Fruit fly (Drosophila melanogaster) whole organism, embryonic: ENCODE data around the gene CG12253.

ENCODE experiments used
- BEAF-32 ChIP-seq: fragments of 200-800 bp; sonication (Bioruptor generic); optimal IDR thresholded peaks from 3 replicates; lab custom pipeline; 2017; ENCODE audit warnings: missing biosample characterization, missing genetic modification characterization, mild to moderate bottlenecking, moderate library complexity, missing genetic modification reagents
- CG12659 ChIP-seq: fragments of 200-800 bp; sonication (Bioruptor generic); optimal IDR thresholded peaks from 3 replicates; lab custom pipeline; 2017; ENCODE audit warnings: mild to moderate bottlenecking, missing biosample characterization, missing genetic modification reagents, missing genetic modification characterization
- CG15269 ChIP-seq: fragments of 200-800 bp; sonication (Bioruptor generic); optimal IDR thresholded peaks from 2 replicates; lab custom pipeline; 2018; ENCODE audit warnings: missing biosample characterization, mild to moderate bottlenecking, missing genetic modification characterization, moderate library complexity
- CG15601 ChIP-seq: fragments of 200-800 bp; sonication (Bioruptor generic); optimal IDR thresholded peaks from 3 replicates; lab custom pipeline; 2019; ENCODE audit warnings: missing biosample characterization, mild to moderate bottlenecking, missing genetic modification characterization, moderate library complexity
- CG17912 ChIP-seq: fragments of 200-800 bp; sonication (Bioruptor generic); optimal IDR thresholded peaks from 2 replicates; lab custom pipeline; 2018; ENCODE audit warnings: missing biosample characterization, mild to moderate bottlenecking, missing genetic modification characterization
- CG1832 ChIP-seq: fragments of 200-800 bp; sonication (Bioruptor generic); optimal IDR thresholded peaks from 2 replicates; lab custom pipeline; 2017; ENCODE audit warnings: missing biosample characterization, mild to moderate bottlenecking, missing genetic modification characterization, inconsistent platforms
- CG3726 ChIP-seq: fragments of 200-800 bp; sonication (Bioruptor generic); IDR thresholded peaks from 3 replicates; pipeline ENCODE4, ENCODE4 v1.3.6; 2022; ENCODE audit warnings: missing biosample characterization, missing genetic modification characterization
- CG43689 ChIP-seq: fragments of 200-800 bp; sonication (Bioruptor generic); IDR thresholded peaks from 2 replicates; pipeline ENCODE4 v1.3.6; 2022; ENCODE audit warnings: missing biosample characterization, missing genetic modification characterization
- CG5180 ChIP-seq: fragments of 200-800 bp; sonication (Bioruptor generic); optimal IDR thresholded peaks from 3 replicates; lab custom pipeline; 2017; ENCODE audit warnings: missing biosample characterization, missing genetic modification characterization, mild to moderate bottlenecking, moderate library complexity, missing genetic modification reagents
- CG5953 ChIP-seq: fragments of 200-800 bp; sonication (Bioruptor generic); IDR thresholded peaks from 2 replicates; pipeline ENCODE4 v1.3.6; 2022; ENCODE audit warnings: missing biosample characterization, missing genetic modification characterization
- CG6175 ChIP-seq: fragments of 200-800 bp; sonication (Bioruptor generic); IDR thresholded peaks from 3 replicates; pipeline ENCODE4 v1.3.6; 2022; ENCODE audit warnings: missing biosample characterization, missing genetic modification characterization
- CG6689 ChIP-seq: fragments of 200-800 bp; sonication (Bioruptor generic); IDR thresholded peaks from 2 replicates; pipeline ENCODE4 v1.3.6; 2022; ENCODE audit warnings: missing biosample characterization, missing genetic modification characterization
- CG6765 ChIP-seq: fragments of 200-800 bp; sonication (Bioruptor generic); optimal IDR thresholded peaks from 3 replicates; lab custom pipeline; 2017; ENCODE audit warnings: missing biosample characterization, mild to moderate bottlenecking, missing genetic modification characterization
- CG7357 ChIP-seq: fragments of 200-800 bp; sonication (Bioruptor generic); IDR thresholded peaks from 3 replicates; pipeline ENCODE4 v1.3.6; 2022; ENCODE audit warnings: missing biosample characterization, missing genetic modification characterization
- CG7372 ChIP-seq: fragments of 200-800 bp; sonication (Bioruptor generic); IDR thresholded peaks from 2 replicates; pipeline ENCODE4 v1.3.6; 2022; ENCODE audit warnings: missing biosample characterization, missing genetic modification characterization
- CG8388 ChIP-seq: fragments of 200-800 bp; sonication (Bioruptor generic); optimal IDR thresholded peaks from 2 replicates; lab custom pipeline; 2019; ENCODE audit warnings: missing biosample characterization, mild to moderate bottlenecking, missing genetic modification characterization, moderate library complexity
- CG8944 ChIP-seq: fragments of 200-800 bp; sonication (Bioruptor generic); optimal IDR thresholded peaks from 3 replicates; lab custom pipeline; 2016; ENCODE audit warnings: missing biosample characterization, missing genetic modification characterization
- CG9817 ChIP-seq: fragments of 200-800 bp; sonication (Bioruptor generic); optimal IDR thresholded peaks from 2 replicates; lab custom pipeline; 2018; ENCODE audit warnings: missing biosample characterization, mild to moderate bottlenecking, missing genetic modification characterization, moderate library complexity
- D ChIP-seq, 2 experiments: fragments of 200-800 bp in 1 of 2; fragments of >200 bp in 1 of 2; sonication (Bioruptor generic) in 1 of 2; optimal IDR thresholded peaks; 2 replicates in 1 of 2; 3 replicates in 1 of 2; lab custom pipeline; 2017; ENCODE audit warnings: mild to moderate bottlenecking in 1 of 2, missing biosample characterization in 1 of 2, missing genetic modification characterization in 1 of 2, missing genetic modification reagents in 1 of 2
- Dek ChIP-seq: fragments of 200-800 bp; sonication (Bioruptor generic); optimal IDR thresholded peaks from 3 replicates; lab custom pipeline; 2019; ENCODE audit warnings: missing biosample characterization, mild to moderate bottlenecking, missing genetic modification characterization, moderate library complexity
- Doc3 ChIP-seq: fragments of 200-800 bp; sonication (Bioruptor generic); IDR thresholded peaks from 3 replicates; pipeline ENCODE4 v1.3.6; 2022; ENCODE audit warnings: missing biosample characterization, missing genetic modification characterization; ENCODE audit not compliant: partially characterized antibody
- Elba2 ChIP-seq: fragments of 200-800 bp; sonication (Bioruptor generic); optimal IDR thresholded peaks from 3 replicates; lab custom pipeline; 2016; ENCODE audit warnings: missing biosample characterization, missing genetic modification characterization
- Fer1 ChIP-seq: fragments of 200-800 bp; sonication (Bioruptor generic); optimal IDR thresholded peaks from 2 replicates; lab custom pipeline; 2017; ENCODE audit warnings: missing biosample characterization, mild to moderate bottlenecking, missing genetic modification characterization
- HLH4C ChIP-seq: fragments of 200-800 bp; sonication (Bioruptor generic); IDR thresholded peaks from 3 replicates; pipeline ENCODE4 v1.3.6; 2022; ENCODE audit warnings: missing biosample characterization, missing genetic modification characterization; ENCODE audit not compliant: partially characterized antibody
- Lpt ChIP-seq: fragments of >200 bp; optimal IDR thresholded peaks from 2 replicates; lab custom pipeline; 2018; ENCODE audit warnings: missing biosample characterization, missing genetic modification characterization
- NFAT ChIP-seq: fragments of 200-800 bp; sonication (Bioruptor generic); IDR thresholded peaks from 2 replicates; pipeline ENCODE4 v1.3.6; 2022; ENCODE audit warnings: missing biosample characterization, missing genetic modification characterization
- Oaz ChIP-seq: fragments of 200-800 bp; sonication (Bioruptor generic); IDR thresholded peaks from 2 replicates; pipeline ENCODE4 v1.3.6; 2022; ENCODE audit warnings: missing biosample characterization, missing genetic modification characterization
- Taf1 ChIP-seq: fragments of 200-800 bp; sonication (Bioruptor generic); IDR thresholded peaks from 2 replicates; pipeline ENCODE4 v1.3.6; 2022; ENCODE audit warnings: missing biosample characterization, missing genetic modification characterization
- cas ChIP-seq: fragments of 200-800 bp; sonication (Bioruptor generic); IDR thresholded peaks from 2 replicates; pipeline ENCODE4 v1.3.6; 2022; ENCODE audit warnings: missing biosample characterization, missing genetic modification characterization
- ci ChIP-seq: fragments of 200-800 bp; sonication (Bioruptor generic); IDR thresholded peaks from 3 replicates; pipeline ENCODE4 v1.3.6; 2022; ENCODE audit warnings: missing biosample characterization, missing genetic modification characterization
- crc ChIP-seq: fragments of 200-800 bp; sonication (Bioruptor generic); optimal IDR thresholded peaks from 2 replicates; lab custom pipeline; 2016; ENCODE audit warnings: missing biosample characterization, missing genetic modification characterization
- fd96Cb ChIP-seq: fragments of 200-800 bp; sonication (Bioruptor generic); optimal IDR thresholded peaks from 2 replicates; lab custom pipeline; 2018; ENCODE audit warnings: missing biosample characterization, mild to moderate bottlenecking, missing genetic modification characterization, moderate library complexity
- fu2 ChIP-seq: fragments of 200-800 bp; sonication (Bioruptor generic); optimal IDR thresholded peaks from 2 replicates; lab custom pipeline; 2016; ENCODE audit warnings: missing biosample characterization, missing genetic modification characterization
- grau ChIP-seq: fragments of 200-800 bp; optimal IDR thresholded peaks from 3 replicates; lab custom pipeline; 2019; ENCODE audit warnings: missing biosample characterization, mild to moderate bottlenecking, missing genetic modification characterization, moderate library complexity
- gsb ChIP-seq: fragments of 200-800 bp; sonication (Bioruptor generic); IDR thresholded peaks from 2 replicates; pipeline ENCODE4 v1.3.6; 2022; ENCODE audit warnings: missing biosample characterization, missing genetic modification characterization
- ind ChIP-seq: fragments of 200-800 bp; sonication (Bioruptor generic); optimal IDR thresholded peaks from 3 replicates; lab custom pipeline; 2016; ENCODE audit warnings: missing biosample characterization, missing genetic modification characterization
- nmo ChIP-seq: fragments of 200-800 bp; sonication (Bioruptor generic); optimal IDR thresholded peaks from 2 replicates; lab custom pipeline; 2018; ENCODE audit warnings: missing biosample characterization, mild to moderate bottlenecking, missing genetic modification characterization, moderate library complexity
- odd ChIP-seq: fragments of 200-800 bp; sonication (Bioruptor generic); optimal IDR thresholded peaks from 2 replicates; lab custom pipeline; 2017; ENCODE audit warnings: missing biosample characterization, mild to moderate bottlenecking, missing genetic modification characterization
- ranshi ChIP-seq: fragments of 200-800 bp; sonication (Bioruptor generic); IDR thresholded peaks from 2 replicates; pipeline ENCODE4 v1.3.6; 2022; ENCODE audit warnings: missing biosample characterization, missing genetic modification characterization
- repo ChIP-seq: fragments of 200-800 bp; sonication (Bioruptor generic); optimal IDR thresholded peaks from 2 replicates; lab custom pipeline; 2016; ENCODE audit warnings: missing biosample characterization, missing genetic modification characterization
- sc ChIP-seq, 3 experiments: fragments of >200 bp in 2 of 3; fragments of 200-800 bp in 1 of 3; sonication (Bioruptor generic) in 1 of 3; optimal IDR thresholded peaks; 2 replicates in 2 of 3; 3 replicates in 1 of 3; lab custom pipeline; 2017; ENCODE audit warnings: mild to moderate bottlenecking in 1 of 3, missing biosample characterization in 1 of 3, missing genetic modification characterization in 1 of 3, missing genetic modification reagents in 1 of 3
- scrt ChIP-seq: fragments of 200-800 bp; sonication (Bioruptor generic); optimal IDR thresholded peaks from 2 replicates; lab custom pipeline; 2018; ENCODE audit warnings: missing biosample characterization, mild to moderate bottlenecking, missing genetic modification characterization, moderate library complexity
- slp2 ChIP-seq: fragments of 200-800 bp; sonication (Bioruptor generic); optimal IDR thresholded peaks from 2 replicates; lab custom pipeline; 2016; ENCODE audit warnings: missing biosample characterization, missing genetic modification characterization
- tup ChIP-seq: fragments of 200-800 bp; sonication (Bioruptor generic); optimal IDR thresholded peaks from 2 replicates; lab custom pipeline; 2016; ENCODE audit warnings: missing biosample characterization, mild to moderate bottlenecking, missing genetic modification characterization, moderate library complexity
- z ChIP-seq: fragments of 200-800 bp; sonication (Bioruptor generic); IDR thresholded peaks from 3 replicates; pipeline ENCODE4 v1.3.6; 2022; ENCODE audit warnings: missing biosample characterization, missing genetic modification characterization
- zen ChIP-seq: fragments of 200-800 bp; sonication (Bioruptor generic); optimal IDR thresholded peaks from 3 replicates; lab custom pipeline; 2018; ENCODE audit warnings: missing biosample characterization, mild to moderate bottlenecking, missing genetic modification characterization, moderate library complexity
- zen2 ChIP-seq: fragments of 200-800 bp; sonication (Bioruptor generic); IDR thresholded peaks from 3 replicates; pipeline ENCODE4 v1.3.6; 2022; ENCODE audit warnings: missing biosample characterization, missing genetic modification characterization; ENCODE audit not compliant: partially characterized antibody

CG12253 gene

dm6 chr2L:11037583-11038517 is 50.2 kb downstream of the CG12253 start (continued):
- no peak for TF ChIP-seq D (optimal IDR thresholded peaks at IDR 0.05; lab: Kevin White, UChicago)
- peak; percentile 45 for TF ChIP-seq D (GFP tag; optimal IDR thresholded peaks at IDR 0.05; lab: Kevin White, UChicago)
- TF ChIP-seq CG8388 (GFP tag; lab: Kevin White, UChicago) = peak; percentile 72
- peak; percentile 30 for TF ChIP-seq ind (GFP tag; lab: Kevin White, UChicago)
- peak; percentile 49 for TF ChIP-seq nmo (GFP tag; lab: Kevin White, UChicago)
- peak; percentile 17 for TF ChIP-seq CG9817 (tag; lab: Kevin White, UChicago)
- no peak for TF ChIP-seq CG5953
- peak; percentile 67; the same call in 2 of the 3 replicates for TF ChIP-seq z (GFP tag; lab: Robert Waterston, UW)
- TF ChIP-seq CG12659 (GFP tag; lab: Kevin White, UChicago) = peak; percentile 34
- TF ChIP-seq CG6689 (GFP tag; lab: Robert Waterston, UW) = peak; percentile 52
- TF ChIP-seq CG8944 = peak; percentile 2
- TF ChIP-seq Dek = no peak
- TF ChIP-seq scrt = no peak
- TF ChIP-seq ranshi (GFP tag; lab: Robert Waterston, UW) = peak; percentile 44; the same call in 1 of the 2 replicates
- no peak for TF ChIP-seq Doc3 (GFP tag; lab: Robert Waterston, UW)
- TF ChIP-seq BEAF-32 (GFP tag; lab: Kevin White, UChicago) = no peak
- TF ChIP-seq fd96Cb = peak; percentile 44
- TF ChIP-seq crc = no peak
- TF ChIP-seq Elba2 = no peak
- TF ChIP-seq Taf1 (GFP tag; lab: Robert Waterston, UW) = no peak
- TF ChIP-seq CG6175 = no peak
- peak; percentile 16 for TF ChIP-seq tup (GFP tag; lab: Kevin White, UChicago)
- peak; percentile 84 for TF ChIP-seq CG5180 (GFP tag; lab: Kevin White, UChicago)
- TF ChIP-seq fu2 = no peak
- no peak for TF ChIP-seq CG7372 (GFP tag; lab: Robert Waterston, UW)
- TF ChIP-seq CG15601 (tag; lab: Kevin White, UChicago) = peak; percentile 28
- TF ChIP-seq slp2 = no peak
- no peak for TF ChIP-seq cas (GFP tag; lab: Robert Waterston, UW)
- no peak for TF ChIP-seq CG3726
- TF ChIP-seq odd (GFP tag; lab: Kevin White, UChicago) = peak; percentile 2
- no peak for TF ChIP-seq gsb
- no peak for TF ChIP-seq NFAT
- TF ChIP-seq CG17912 = no peak
- TF ChIP-seq Fer1 (GFP tag; lab: Kevin White, UChicago) = peak; percentile 33
- TF ChIP-seq repo = no peak
- peak; percentile 13; the same call in 1 of the 2 replicates for TF ChIP-seq Oaz (GFP tag; lab: Robert Waterston, UW)
- no peak for TF ChIP-seq zen2
- TF ChIP-seq zen (tag; lab: Kevin White, UChicago) = no peak
- no peak for TF ChIP-seq HLH4C (GFP tag; lab: Robert Waterston, UW)
- no peak for TF ChIP-seq CG43689 (GFP tag; lab: Robert Waterston, UW)
- TF ChIP-seq CG15269 (tag; lab: Kevin White, UChicago) = peak; percentile 65
- no peak for TF ChIP-seq CG1832
- 0 out of 3 replicates have a peak, but pooled peaks have one; percentile 45 for TF ChIP-seq ci
- no peak for TF ChIP-seq CG7357 (GFP tag; lab: Robert Waterston, UW)
- no peak for TF ChIP-seq sc (optimal IDR thresholded peaks at IDR 0.05; lab: Kevin White, UChicago)
- TF ChIP-seq sc (GFP tag; optimal IDR thresholded peaks at IDR 0.05; lab: Kevin White, UChicago) = peak; percentile 51
- peak; percentile 69 for TF ChIP-seq grau (tag; lab: Kevin White, UChicago)
- no peak for TF ChIP-seq Lpt (GFP tag; lab: Kevin White, UChicago)
- no peak for TF ChIP-seq CG6765 (GFP tag; lab: Kevin White, UChicago)
